Worm (Caenorhabditis elegans) whole organism, late embryonic: Measurements from ENCODE around the gene nsy-1.

Experiments
- C08G9.2 ChIP-seq: sonication (generic microtip); optimal IDR thresholded peaks from 2 replicates; lab custom pipeline; 2016; ENCODE audit warnings: mild to moderate bottlenecking, missing genetic modification characterization, moderate library complexity, missing compliant biosample characterization
- ahr-1 ChIP-seq: sonication (generic microtip); optimal IDR thresholded peaks from 2 replicates; lab custom pipeline; 2016; ENCODE audit warnings: missing genetic modification characterization, missing compliant biosample characterization
- ama-1 ChIP-seq: fragments of 150-350 bp; optimal IDR thresholded peaks from 2 replicates; lab custom pipeline; 2014
- ceh-18 ChIP-seq: sonication (generic microtip); optimal IDR thresholded peaks from 2 replicates; lab custom pipeline; 2016; ENCODE audit warnings: missing genetic modification characterization, missing compliant biosample characterization
- ceh-19 ChIP-seq: fragments of 200-800 bp; sonication (Bioruptor generic); optimal IDR thresholded peaks from 2 replicates; lab custom pipeline; 2018; ENCODE audit warnings: mild to moderate bottlenecking, missing genetic modification characterization, missing compliant biosample characterization
- ceh-2 ChIP-seq: sonication (generic microtip); optimal IDR thresholded peaks from 2 replicates; lab custom pipeline; 2016; ENCODE audit warnings: missing genotype, missing genetic modification characterization, missing compliant biosample characterization
- ceh-24 ChIP-seq: sonication (generic microtip); optimal IDR thresholded peaks from 2 replicates; lab custom pipeline; 2016; ENCODE audit warnings: mild to moderate bottlenecking, missing genetic modification characterization, missing compliant biosample characterization
- ceh-30 ChIP-seq: fragments of 150-350 bp; optimal IDR thresholded peaks from 2 replicates; lab custom pipeline; 2014; ENCODE audit warnings: missing biosample characterization, missing genetic modification characterization
- ceh-31 ChIP-seq: sonication (generic microtip); optimal IDR thresholded peaks from 2 replicates; lab custom pipeline; 2016; ENCODE audit warnings: missing genetic modification characterization, missing compliant biosample characterization
- ceh-34 ChIP-seq: sonication (generic microtip); optimal IDR thresholded peaks from 2 replicates; lab custom pipeline; 2016; ENCODE audit warnings: mild to moderate bottlenecking, missing genetic modification characterization, missing compliant biosample characterization
- dve-1 ChIP-seq: sonication (generic microtip); optimal IDR thresholded peaks from 2 replicates; lab custom pipeline; 2017; ENCODE audit warnings: antibody characterized with exemption, mild to moderate bottlenecking, missing genetic modification characterization, missing compliant biosample characterization
- elt-2 ChIP-seq: sonication (generic microtip); optimal IDR thresholded peaks from 2 replicates; lab custom pipeline; 2016; ENCODE audit warnings: missing genetic modification reagents, missing genetic modification characterization, missing compliant biosample characterization
- elt-4 ChIP-seq: sonication (generic microtip); optimal IDR thresholded peaks from 2 replicates; lab custom pipeline; 2016; ENCODE audit warnings: missing genetic modification characterization, missing compliant biosample characterization
- fkh-10 ChIP-seq: fragments of 150-350 bp; optimal IDR thresholded peaks from 2 replicates; lab custom pipeline; 2014; ENCODE audit warnings: missing biosample characterization, missing genetic modification reagents, missing genetic modification characterization
- fkh-6 ChIP-seq: sonication (generic microtip); optimal IDR thresholded peaks from 2 replicates; lab custom pipeline; 2016; ENCODE audit warnings: missing genetic modification characterization, missing compliant biosample characterization
- gmeb-2 ChIP-seq: sonication (generic microtip); optimal IDR thresholded peaks from 2 replicates; lab custom pipeline; 2016; ENCODE audit warnings: missing genetic modification characterization, inconsistent platforms, missing compliant biosample characterization
- hlh-6 ChIP-seq: sonication (generic microtip); optimal IDR thresholded peaks from 2 replicates; lab custom pipeline; 2016; ENCODE audit warnings: missing genotype, missing genetic modification characterization, missing compliant biosample characterization
- lim-6 ChIP-seq: sonication (generic microtip); optimal IDR thresholded peaks from 2 replicates; lab custom pipeline; 2016; ENCODE audit warnings: missing genetic modification characterization, missing compliant biosample characterization
- lin-11 ChIP-seq: fragments of 200-800 bp; sonication (Bioruptor generic); optimal IDR thresholded peaks from 2 replicates; lab custom pipeline; 2018; ENCODE audit warnings: mild to moderate bottlenecking, missing genetic modification characterization, missing compliant biosample characterization
- nhr-232 ChIP-seq: sonication (generic microtip); optimal IDR thresholded peaks from 2 replicates; lab custom pipeline; 2016; ENCODE audit warnings: missing genetic modification characterization, missing compliant biosample characterization
- npax-4 ChIP-seq: sonication (generic microtip); optimal IDR thresholded peaks from 2 replicates; lab custom pipeline; 2016; ENCODE audit warnings: missing genetic modification characterization, missing compliant biosample characterization
- odd-2 ChIP-seq: sonication (generic microtip); optimal IDR thresholded peaks from 2 replicates; lab custom pipeline; 2017; ENCODE audit warnings: antibody characterized with exemption, mild to moderate bottlenecking, missing genetic modification characterization, missing compliant biosample characterization
- pag-3 ChIP-seq: sonication (generic microtip); optimal IDR thresholded peaks from 2 replicates; lab custom pipeline; 2016; ENCODE audit warnings: missing compliant biosample characterization, missing genetic modification characterization, borderline replicate concordance
- pqm-1 ChIP-seq: sonication (generic microtip); optimal IDR thresholded peaks from 2 replicates; lab custom pipeline; 2016; ENCODE audit warnings: missing genetic modification characterization, missing compliant biosample characterization
- pros-1 ChIP-seq: fragments of 150-350 bp; optimal IDR thresholded peaks from 2 replicates; lab custom pipeline; 2014; ENCODE audit warnings: missing biosample characterization, missing genetic modification reagents, missing genetic modification characterization
- ref-2 ChIP-seq: sonication (generic microtip); optimal IDR thresholded peaks from 2 replicates; lab custom pipeline; 2016; ENCODE audit warnings: missing genetic modification characterization, missing compliant biosample characterization
- rnt-1 ChIP-seq: sonication (generic microtip); optimal IDR thresholded peaks from 2 replicates; lab custom pipeline; 2016; ENCODE audit warnings: missing genetic modification characterization, missing compliant biosample characterization
- sdc-2 ChIP-seq: sonication (generic microtip); optimal IDR thresholded peaks from 2 replicates; lab custom pipeline; 2016; ENCODE audit warnings: missing genotype, missing genetic modification characterization, missing compliant biosample characterization
- sox-2 ChIP-seq: fragments of 200-800 bp; sonication (Bioruptor generic); IDR thresholded peaks from 2 replicates; pipeline ENCODE4 v1.3.6; 2022; ENCODE audit warnings: missing genetic modification reagents, missing genetic modification characterization, missing compliant biosample characterization
- sox-4 ChIP-seq: sonication (generic microtip); optimal IDR thresholded peaks from 2 replicates; lab custom pipeline; 2017; ENCODE audit warnings: mild to moderate bottlenecking, missing genetic modification characterization, inconsistent platforms, missing compliant biosample characterization
- tbx-2 ChIP-seq: sonication (generic microtip); optimal IDR thresholded peaks from 2 replicates; lab custom pipeline; 2016; ENCODE audit warnings: missing genetic modification characterization, missing compliant biosample characterization
- ttx-3 ChIP-seq: sonication (generic microtip); optimal IDR thresholded peaks from 2 replicates; lab custom pipeline; 2016; ENCODE audit warnings: missing genetic modification reagents, missing genetic modification characterization, missing compliant biosample characterization
- unc-3 ChIP-seq, 2 experiments: fragments of 200-800 bp in 1 of 2; sonication (Bioruptor generic) in 1 of 2; sonication (generic microtip) in 1 of 2; conservative IDR thresholded peaks in 1 of 2; optimal IDR thresholded peaks in 1 of 2; 2 replicates each; pipeline versions ENCODE4 v1.3.6 to Lab custom; 2016 to 2022; ENCODE audit warnings: missing compliant biosample characterization in 2 of 2, missing genetic modification characterization in 2 of 2, missing genetic modification reagents in 1 of 2
- unc-55 ChIP-seq: sonication (generic microtip); optimal IDR thresholded peaks from 2 replicates; lab custom pipeline; 2017; ENCODE audit warnings: missing biosample characterization, missing genetic modification reagents, missing genetic modification characterization
- unc-86 ChIP-seq: sonication (generic microtip); optimal IDR thresholded peaks from 2 replicates; lab custom pipeline; 2016; ENCODE audit warnings: missing genetic modification characterization, missing compliant biosample characterization
- zip-5 ChIP-seq: sonication (generic microtip); optimal IDR thresholded peaks from 2 replicates; lab custom pipeline; 2016; ENCODE audit warnings: missing genetic modification characterization, missing compliant biosample characterization
- ztf-16 ChIP-seq: sonication (generic microtip); optimal IDR thresholded peaks from 2 replicates; lab custom pipeline; 2017; ENCODE audit warnings: missing genetic modification characterization, missing compliant biosample characterization

nsy-1 gene

DNA sequence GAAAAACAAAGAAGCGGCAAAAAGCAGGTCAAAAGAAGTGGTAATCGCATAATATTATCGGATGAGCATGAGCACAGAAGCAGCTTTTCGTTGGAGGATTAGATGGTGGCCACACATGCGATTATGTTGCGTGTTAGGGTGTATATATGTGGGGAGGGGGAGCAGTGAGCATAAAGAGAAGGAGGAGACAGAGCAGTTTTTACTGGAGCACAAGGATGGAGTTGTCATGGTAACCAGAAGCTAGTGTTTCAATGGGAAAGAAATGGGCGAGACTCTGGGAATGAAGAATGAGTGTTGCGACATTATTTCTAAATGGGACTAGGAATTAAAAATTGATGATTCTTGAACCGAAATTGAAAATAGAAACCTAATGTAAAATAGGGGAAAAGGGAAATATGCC, 45.4 kb downstream of the nsy-1 start, which contains the start of gene C27A2.8:
C27A2.8 (minus strand) TSS at position 117 of the 400 bp plus-strand sequence.
- TF ChIP-seq pqm-1 (tag; lab: Kevin White, UChicago) (no peak), unc-55 (no peak), lim-6 (no peak), gmeb-2 (no peak), unc-86 (no peak), fkh-6 (no peak), ceh-2 (tag; lab: Kevin White, UChicago) (no peak), odd-2 (no peak), pag-3 (tag; lab: Kevin White, UChicago) (no peak), tbx-2 (tag; lab: Kevin White, UChicago) (no peak), ceh-31 (tag; lab: Kevin White, UChicago) (no peak), rnt-1 (no peak), ref-2 (no peak), nhr-232 (tag; lab: Kevin White, UChicago) (no peak), ceh-24 (no peak), elt-4 (tag; lab: Kevin White, UChicago) (no peak), npax-4 (tag; lab: Kevin White, UChicago) (no peak)

DNA sequence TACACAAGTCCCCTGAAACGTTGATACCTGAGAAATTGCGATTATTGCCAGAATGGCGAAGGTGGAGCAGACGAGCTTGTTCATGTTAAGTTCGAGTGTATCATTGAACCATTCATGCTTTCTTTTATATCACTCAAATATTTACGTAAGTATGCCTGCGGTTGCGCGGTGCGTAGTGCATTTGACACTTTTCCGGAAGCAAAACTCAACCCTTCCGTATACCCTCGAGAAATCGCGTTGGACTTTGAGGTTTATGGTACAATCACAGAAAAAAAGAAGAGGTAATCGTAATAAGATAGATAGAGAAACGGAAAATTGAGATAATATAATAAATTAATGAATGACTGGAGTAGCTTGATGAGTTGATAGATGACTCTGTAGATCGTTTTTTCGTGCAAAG, 47.0 kb downstream of the nsy-1 start, which contains the start of gene idpb-2:
idpb-2 (minus strand) TSS at position 101 of the 400 bp plus-strand sequence.
- no peak for TF ChIP-seq ceh-24
- TF ChIP-seq dve-1 (tag; lab: Kevin White, UChicago), result no peak
- no peak for TF ChIP-seq unc-55
- no peak for TF ChIP-seq hlh-6 (tag; lab: Kevin White, UChicago)
- no peak for TF ChIP-seq unc-3 (GFP tag; conservative IDR thresholded peaks at IDR 0.05; lab: Robert Waterston, UW)
- TF ChIP-seq unc-3 (tag; optimal IDR thresholded peaks at IDR 0.05; lab: Kevin White, UChicago), result no peak
- TF ChIP-seq zip-5 (tag; lab: Kevin White, UChicago), result no peak
- TF ChIP-seq unc-86, result no peak
- no peak for TF ChIP-seq ama-1 (lab: Kevin White, UChicago)
- no peak for TF ChIP-seq ztf-16 (tag; lab: Kevin White, UChicago)
- no peak for TF ChIP-seq ceh-18 (tag; lab: Kevin White, UChicago)
- no peak for TF ChIP-seq ahr-1 (tag; lab: Kevin White, UChicago)
- TF ChIP-seq ceh-34 (tag; lab: Kevin White, UChicago), result no peak
- no peak for TF ChIP-seq ceh-31 (tag; lab: Kevin White, UChicago)
- TF ChIP-seq sox-4 (tag; lab: Kevin White, UChicago), result no peak
- TF ChIP-seq C08G9.2 (tag; lab: Kevin White, UChicago), result no peak
- TF ChIP-seq ceh-30 (tag; lab: Kevin White, UChicago), result no peak
- no peak for TF ChIP-seq lin-11

- TF ChIP-seq ceh-31 (tag; lab: Kevin White, UChicago) (no peak), tbx-2 (tag; lab: Kevin White, UChicago) (no peak), pros-1 (tag; lab: Kevin White, UChicago) (no peak), sdc-2 (no peak), sox-2 (GFP tag; lab: Robert Waterston, UW) (no peak), ttx-3 (tag; lab: Kevin White, UChicago) (no peak), fkh-10 (no peak), ceh-34 (tag; lab: Kevin White, UChicago) (no peak), ceh-19 (GFP tag; lab: Kevin White, UChicago) (no peak), elt-2 (tag; lab: Kevin White, UChicago) (no peak)
Measured at ce11 chrII:5071265-5071664, 48.7 kb downstream of the nsy-1 start, which contains the start of gene C27A2.7. Gene C27A2.7 (minus strand): TSS chrII:5071365.
